Fruit fly (Drosophila melanogaster) whole organism, wandering third instar larva: ENCODE data around the gene Nadsyn.

ENCODE experiments used
- Abd-B ChIP-seq: fragments of >200 bp; optimal IDR thresholded peaks from 2 replicates; lab custom pipeline; 2017; ENCODE audit warnings: missing biosample characterization, missing genetic modification characterization
- CG32264 ChIP-seq: fragments of 200-800 bp; sonication (Bioruptor generic); optimal IDR thresholded peaks from 2 replicates; lab custom pipeline; 2016; ENCODE audit warnings: missing biosample characterization, missing genetic modification characterization
- CG9705 ChIP-seq: fragments of 200-800 bp; sonication (Bioruptor generic); optimal IDR thresholded peaks from 2 replicates; lab custom pipeline; 2018; ENCODE audit warnings: missing biosample characterization, mild to moderate bottlenecking, missing genetic modification characterization
- CrebA ChIP-seq: fragments of 200-800 bp; sonication (Bioruptor generic); optimal IDR thresholded peaks from 2 replicates; lab custom pipeline; 2016; ENCODE audit warnings: missing biosample characterization, mild to moderate bottlenecking, missing genetic modification characterization, borderline replicate concordance
- Dfd ChIP-seq: fragments of >200 bp; optimal IDR thresholded peaks from 2 replicates; lab custom pipeline; 2017; ENCODE audit warnings: missing biosample characterization, missing genetic modification characterization
- Dif ChIP-seq: fragments of 200-275, 200-300 bp; sonication (Bioruptor generic); optimal IDR thresholded peaks from 2 replicates; lab custom pipeline; 2018; ENCODE audit warnings: missing biosample characterization, missing genetic modification characterization; ENCODE audit not compliant: partially characterized antibody
- GATAd ChIP-seq: sonication (Bioruptor generic); optimal IDR thresholded peaks from 2 replicates; lab custom pipeline; 2016; ENCODE audit warnings: missing biosample characterization, missing genetic modification characterization
- HLH106 ChIP-seq: fragments of 200-800 bp; optimal IDR thresholded peaks from 3 replicates; lab custom pipeline; 2019; ENCODE audit warnings: missing biosample characterization, mild to moderate bottlenecking, missing genetic modification characterization, moderate library complexity
- Hnf4 ChIP-seq: fragments of 200-800 bp; sonication (Bioruptor generic); optimal IDR thresholded peaks from 2 replicates; lab custom pipeline; 2016; ENCODE audit warnings: missing biosample characterization, mild to moderate bottlenecking, missing genetic modification characterization
- Hr78 ChIP-seq: fragments of >200 bp; optimal IDR thresholded peaks from 2 replicates; lab custom pipeline; 2017; ENCODE audit warnings: missing biosample characterization, missing genetic modification characterization
- Hr83 ChIP-seq: fragments of 200-300 bp; sonication (Bioruptor generic); optimal IDR thresholded peaks from 2 replicates; lab custom pipeline; 2016; ENCODE audit warnings: missing biosample characterization, mild to moderate bottlenecking, missing genetic modification characterization, moderate library complexity; ENCODE audit not compliant: poor library complexity, severe bottlenecking
- Jra ChIP-seq: sonication (Bioruptor generic); optimal IDR thresholded peaks from 2 replicates; lab custom pipeline; 2016; ENCODE audit warnings: missing biosample characterization, missing genetic modification characterization
- Mio ChIP-seq: sonication (Bioruptor generic); optimal IDR thresholded peaks from 2 replicates; lab custom pipeline; 2016; ENCODE audit warnings: missing biosample characterization, missing genetic modification characterization
- Myc ChIP-seq: fragments of >200 bp; optimal IDR thresholded peaks from 2 replicates; lab custom pipeline; 2017
- N ChIP-seq: fragments of >200 bp; optimal IDR thresholded peaks from 2 replicates; lab custom pipeline; 2018; ENCODE audit warnings: missing biosample characterization, missing external identifiers, missing genetic modification characterization
- OdsH ChIP-seq: fragments of 200-800 bp; sonication (Bioruptor generic); optimal IDR thresholded peaks from 2 replicates; lab custom pipeline; 2016; ENCODE audit warnings: missing biosample characterization, mild to moderate bottlenecking, missing genetic modification characterization
- Rel ChIP-seq, 2 experiments: fragments of 200-800 bp; sonication (Bioruptor generic) in 1 of 2; optimal IDR thresholded peaks; 2 replicates in 1 of 2; 3 replicates in 1 of 2; lab custom pipeline; 2016 to 2019; ENCODE audit warnings: mild to moderate bottlenecking in 2 of 2, missing biosample characterization in 2 of 2, missing genetic modification characterization in 2 of 2, moderate library complexity in 1 of 2
- Sp1 ChIP-seq: fragments of 200-800 bp; sonication (Bioruptor generic); optimal IDR thresholded peaks from 3 replicates; lab custom pipeline; 2019; ENCODE audit warnings: missing biosample characterization, mild to moderate bottlenecking, missing genetic modification characterization, moderate library complexity
- Vsx2 ChIP-seq: fragments of 200-300, 225-300 bp; sonication (Bioruptor generic); optimal IDR thresholded peaks from 2 replicates; lab custom pipeline; 2018; ENCODE audit warnings: missing biosample characterization, missing genetic modification characterization; ENCODE audit not compliant: partially characterized antibody
- br ChIP-seq: fragments of 200-800 bp; sonication (Bioruptor generic); optimal IDR thresholded peaks from 2 replicates; lab custom pipeline; 2016; ENCODE audit warnings: missing biosample characterization, missing genetic modification characterization
- brk ChIP-seq: fragments of 200-800 bp; sonication (Bioruptor generic); optimal IDR thresholded peaks from 2 replicates; lab custom pipeline; 2016; ENCODE audit warnings: missing biosample characterization, mild to moderate bottlenecking, missing genetic modification characterization
- dl ChIP-seq, 2 experiments: fragments of 175-275, 200-275 bp in 1 of 2; fragments of 200-275 bp in 1 of 2; sonication (Bioruptor generic); optimal IDR thresholded peaks; lab custom pipeline; 2018; ENCODE audit warnings: mild to moderate bottlenecking in 2 of 2, missing biosample characterization in 2 of 2, missing genetic modification characterization in 2 of 2, moderate library complexity in 2 of 2; ENCODE audit not compliant: partially characterized antibody in 2 of 2, insufficient read depth in 1 of 2
- dmrt93B ChIP-seq: fragments of 200-800 bp; sonication (Bioruptor generic); optimal IDR thresholded peaks from 2 replicates; lab custom pipeline; 2018; ENCODE audit warnings: missing biosample characterization, mild to moderate bottlenecking, missing genetic modification characterization
- dsf ChIP-seq: sonication (Bioruptor generic); optimal IDR thresholded peaks from 2 replicates; lab custom pipeline; 2016; ENCODE audit warnings: missing biosample characterization, missing genetic modification characterization, borderline replicate concordance
- ey ChIP-seq: fragments of 200-800 bp; sonication (Bioruptor generic); optimal IDR thresholded peaks from 2 replicates; lab custom pipeline; 2016; ENCODE audit warnings: missing biosample characterization, missing genetic modification characterization
- foxo ChIP-seq, 2 experiments: fragments of 200-800 bp; sonication (Bioruptor generic); optimal IDR thresholded peaks; 2 replicates in 1 of 2; 3 replicates in 1 of 2; lab custom pipeline; 2016 to 2017; ENCODE audit warnings: missing biosample characterization in 2 of 2, missing genetic modification characterization in 2 of 2
- fru ChIP-seq: fragments of 200-800 bp; sonication (Bioruptor generic); optimal IDR thresholded peaks from 3 replicates; lab custom pipeline; 2016; ENCODE audit warnings: missing biosample characterization, mild to moderate bottlenecking, missing genetic modification characterization
- h ChIP-seq: fragments of 200-800 bp; sonication (Bioruptor generic); optimal IDR thresholded peaks from 3 replicates; lab custom pipeline; 2016; ENCODE audit warnings: missing biosample characterization, mild to moderate bottlenecking, missing genetic modification characterization
- jim ChIP-seq: fragments of 175-275, 200-325 bp; sonication (Bioruptor generic); optimal IDR thresholded peaks from 2 replicates; lab custom pipeline; 2016; ENCODE audit warnings: missing biosample characterization, mild to moderate bottlenecking, missing genetic modification characterization
- lola ChIP-seq: fragments of >200 bp; optimal IDR thresholded peaks from 2 replicates; lab custom pipeline; 2017; ENCODE audit warnings: missing biosample characterization, missing genetic modification characterization
- pan ChIP-seq: fragments of >200 bp; optimal IDR thresholded peaks from 2 replicates; lab custom pipeline; 2017
- psq ChIP-seq: fragments of 200-800 bp; sonication (Bioruptor generic); optimal IDR thresholded peaks from 3 replicates; lab custom pipeline; 2017; ENCODE audit warnings: missing biosample characterization, mild to moderate bottlenecking, missing genetic modification characterization, moderate library complexity
- rgr ChIP-seq: fragments of 200-800 bp; sonication (Bioruptor generic); optimal IDR thresholded peaks from 3 replicates; lab custom pipeline; 2016; ENCODE audit warnings: missing biosample characterization, mild to moderate bottlenecking, missing genetic modification characterization
- sage ChIP-seq: fragments of 200-800 bp; sonication (Bioruptor generic); optimal IDR thresholded peaks from 2 replicates; lab custom pipeline; 2016; ENCODE audit warnings: missing biosample characterization, mild to moderate bottlenecking, missing genetic modification characterization
- sv ChIP-seq: fragments of 200-800 bp; sonication (Bioruptor generic); optimal IDR thresholded peaks from 3 replicates; lab custom pipeline; 2016; ENCODE audit warnings: missing biosample characterization, missing genetic modification characterization
- tai ChIP-seq: sonication (Bioruptor generic); optimal IDR thresholded peaks from 2 replicates; lab custom pipeline; 2016; ENCODE audit warnings: missing biosample characterization, missing genetic modification characterization
- usp ChIP-seq: fragments of >200 bp; optimal IDR thresholded peaks from 2 replicates; lab custom pipeline; 2017; ENCODE audit warnings: missing biosample characterization, missing genetic modification characterization
- woc ChIP-seq: sonication (Bioruptor generic); optimal IDR thresholded peaks from 2 replicates; lab custom pipeline; 2016; ENCODE audit warnings: missing biosample characterization, mild to moderate bottlenecking, missing genetic modification characterization

Nadsyn gene

DNA sequence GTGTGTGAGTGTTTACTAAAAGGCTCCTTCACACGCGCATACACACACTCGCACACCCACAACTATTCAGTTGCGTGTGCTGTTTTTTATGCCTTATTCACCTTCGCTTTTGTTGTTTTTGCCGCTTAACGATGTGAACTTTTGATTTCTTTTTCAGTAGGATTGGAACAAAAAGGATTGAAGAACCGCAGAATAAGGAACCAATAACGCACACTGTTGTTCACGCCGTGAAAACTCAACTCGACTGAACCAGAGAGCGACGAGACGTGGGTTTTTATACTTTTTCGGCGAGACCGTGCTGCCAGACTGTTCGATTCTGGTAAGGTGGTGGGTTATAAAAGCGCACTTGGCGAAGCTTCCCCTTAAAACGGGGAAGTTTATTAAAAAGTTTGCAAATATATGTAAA, 37.1 kb upstream of the Nadsyn start, which contains the start of gene Pdcd4:
Gene Pdcd4 (minus strand): TSS at position 255 of the 406 bp plus-strand sequence.
- TF ChIP-seq woc (no peak), h (GFP tag; lab: Kevin White, UChicago) (peak; percentile 11), Mio (GFP tag; lab: Kevin White, UChicago) (no peak), sage (GFP tag; lab: Kevin White, UChicago) (no peak), pan (lab: Kevin White, UChicago) (no peak), Rel (GFP tag; optimal IDR thresholded peaks at IDR 0.05; lab: Kevin White, UChicago) (no peak), Rel (tag; optimal IDR thresholded peaks at IDR 0.05; lab: Kevin White, UChicago) (peak; percentile 97), Dfd (no peak), Vsx2 (GFP tag; lab: Kevin White, UChicago) (no peak), dsf (no peak), lola (GFP tag; lab: Kevin White, UChicago) (no peak), foxo (GFP tag; optimal IDR thresholded peaks at IDR 0.05; lab: Kevin White, UChicago) (no peak), Hr78 (GFP tag; lab: Kevin White, UChicago) (no peak), CrebA (no peak), sv (GFP tag; lab: Kevin White, UChicago) (no peak), Dif (GFP tag; lab: Kevin White, UChicago) (peak; percentile 8), Myc (lab: Kevin White, UChicago) (no peak), N (GFP tag; lab: Kevin White, UChicago) (no peak), Hnf4 (GFP tag; lab: Kevin White, UChicago) (no peak), Jra (no peak), dmrt93B (GFP tag; lab: Kevin White, UChicago) (no peak), Hr83 (GFP tag; lab: Kevin White, UChicago) (no peak), usp (GFP tag; lab: Kevin White, UChicago) (no peak), fru (GFP tag; lab: Kevin White, UChicago) (peak; percentile 10), OdsH (GFP tag; lab: Kevin White, UChicago) (no peak), ey (GFP tag; lab: Kevin White, UChicago) (no peak), CG9705 (GFP tag; lab: Kevin White, UChicago) (no peak), tai (GFP tag; lab: Kevin White, UChicago) (no peak), rgr (GFP tag; lab: Kevin White, UChicago) (peak; percentile 15), br (GFP tag; lab: Kevin White, UChicago) (peak; percentile 31), Abd-B (GFP tag; lab: Kevin White, UChicago) (no peak), psq (no peak), dl (GFP tag; optimal IDR thresholded peaks at IDR 0.05; lab: Kevin White, UChicago; ENCODE audit: insufficient read depth in 1 of 2, partially characterized antibody in 2 of 2) (no peak), brk (GFP tag; lab: Kevin White, UChicago) (no peak), Sp1 (GFP tag; lab: Kevin White, UChicago) (peak; percentile 45), GATAd (GFP tag; lab: Kevin White, UChicago) (no peak), CG32264 (GFP tag; lab: Kevin White, UChicago) (no peak), HLH106 (no peak), jim (no peak)

DNA sequence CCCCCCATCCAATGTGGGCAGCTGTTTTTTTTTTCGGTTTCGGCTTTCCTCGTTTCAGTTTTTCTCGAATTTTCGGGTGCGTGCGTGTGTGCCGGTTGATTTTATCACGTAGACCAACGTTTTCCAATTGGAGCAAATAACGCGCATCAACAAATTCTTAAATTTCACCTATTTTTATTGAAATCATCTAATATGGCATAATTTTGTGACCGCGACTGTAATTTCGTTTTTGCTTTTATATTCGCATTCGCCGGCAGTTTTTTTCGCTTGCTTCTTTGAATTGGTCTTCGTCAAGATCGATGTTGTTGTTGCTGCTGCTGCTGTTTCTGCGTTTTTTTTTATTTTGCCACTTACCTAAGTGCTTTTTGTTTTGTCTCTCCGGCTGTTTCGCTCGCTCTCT, 36.4 kb upstream of the Nadsyn start:
- TF ChIP-seq CG32264 (GFP tag; lab: Kevin White, UChicago) (peak; percentile 3), Mio (GFP tag; lab: Kevin White, UChicago) (no peak), Sp1 (GFP tag; lab: Kevin White, UChicago) (peak; percentile 49), HLH106 (no peak), sage (GFP tag; lab: Kevin White, UChicago) (peak; percentile 46), rgr (GFP tag; lab: Kevin White, UChicago) (peak; percentile 55), Hr83 (GFP tag; lab: Kevin White, UChicago) (no peak), Vsx2 (GFP tag; lab: Kevin White, UChicago) (no peak), OdsH (GFP tag; lab: Kevin White, UChicago) (peak; percentile 46), sv (GFP tag; lab: Kevin White, UChicago) (no peak), h (GFP tag; lab: Kevin White, UChicago) (peak; percentile 66), Rel (GFP tag; optimal IDR thresholded peaks at IDR 0.05; lab: Kevin White, UChicago) (peak; percentile 25), Rel (tag; optimal IDR thresholded peaks at IDR 0.05; lab: Kevin White, UChicago) (no peak), Abd-B (GFP tag; lab: Kevin White, UChicago) (no peak), foxo (GFP tag; optimal IDR thresholded peaks at IDR 0.05; lab: Kevin White, UChicago) (peak in 1 of 2 experiments; percentile 64), fru (GFP tag; lab: Kevin White, UChicago) (peak; percentile 38), Hnf4 (GFP tag; lab: Kevin White, UChicago) (peak; percentile 34), br (GFP tag; lab: Kevin White, UChicago) (peak; percentile 38), woc (peak; percentile 50), Dfd (no peak), brk (GFP tag; lab: Kevin White, UChicago) (no peak), pan (lab: Kevin White, UChicago) (no peak), dmrt93B (GFP tag; lab: Kevin White, UChicago) (no peak), psq (peak; percentile 95), ey (GFP tag; lab: Kevin White, UChicago) (peak; percentile 46), jim (no peak), CrebA (no peak), usp (GFP tag; lab: Kevin White, UChicago) (no peak)
- TF ChIP-seq, all 38 proteins: peak for 14
